Worm (Caenorhabditis elegans) whole organism, late embryonic: ENCODE results near the gene tag-342.

Experiments used
- C08G9.2 ChIP-seq: sonication (generic microtip); optimal IDR thresholded peaks from 2 replicates; lab custom pipeline; 2016; ENCODE audit warnings: mild to moderate bottlenecking, missing genetic modification characterization, moderate library complexity, missing compliant biosample characterization
- C38D4.7 ChIP-seq: fragments of 200-800 bp; sonication (Bioruptor generic); optimal IDR thresholded peaks from 2 replicates; lab custom pipeline; 2018; ENCODE audit warnings: mild to moderate bottlenecking, missing genetic modification characterization, moderate library complexity, missing compliant biosample characterization
- T23F11.4 ChIP-seq: fragments of 200-800 bp; sonication (Bioruptor generic); optimal IDR thresholded peaks from 2 replicates; lab custom pipeline; 2018; ENCODE audit warnings: mild to moderate bottlenecking, missing genetic modification characterization, missing compliant biosample characterization
- ahr-1 ChIP-seq: sonication (generic microtip); optimal IDR thresholded peaks from 2 replicates; lab custom pipeline; 2016; ENCODE audit warnings: missing genetic modification characterization, missing compliant biosample characterization
- ama-1 ChIP-seq: fragments of 150-350 bp; optimal IDR thresholded peaks from 2 replicates; lab custom pipeline; 2014
- ceh-14 ChIP-seq: sonication (generic microtip); optimal IDR thresholded peaks from 2 replicates; lab custom pipeline; 2016; ENCODE audit warnings: missing genotype, missing genetic modification characterization, missing compliant biosample characterization
- ceh-18 ChIP-seq: sonication (generic microtip); optimal IDR thresholded peaks from 2 replicates; lab custom pipeline; 2016; ENCODE audit warnings: missing genetic modification characterization, missing compliant biosample characterization
- ceh-19 ChIP-seq: fragments of 200-800 bp; sonication (Bioruptor generic); optimal IDR thresholded peaks from 2 replicates; lab custom pipeline; 2018; ENCODE audit warnings: mild to moderate bottlenecking, missing genetic modification characterization, missing compliant biosample characterization
- ceh-22 ChIP-seq: sonication (generic microtip); optimal IDR thresholded peaks from 2 replicates; lab custom pipeline; 2017; ENCODE audit warnings: missing biosample characterization, missing genetic modification characterization
- ceh-30 ChIP-seq: fragments of 150-350 bp; optimal IDR thresholded peaks from 2 replicates; lab custom pipeline; 2014; ENCODE audit warnings: missing biosample characterization, missing genetic modification characterization
- ceh-31 ChIP-seq: sonication (generic microtip); optimal IDR thresholded peaks from 2 replicates; lab custom pipeline; 2016; ENCODE audit warnings: missing genetic modification characterization, missing compliant biosample characterization
- che-1 ChIP-seq: sonication (generic microtip); optimal IDR thresholded peaks from 2 replicates; lab custom pipeline; 2016; ENCODE audit warnings: mild to moderate bottlenecking, missing genetic modification characterization, missing compliant biosample characterization
- dve-1 ChIP-seq: sonication (generic microtip); optimal IDR thresholded peaks from 2 replicates; lab custom pipeline; 2017; ENCODE audit warnings: antibody characterized with exemption, mild to moderate bottlenecking, missing genetic modification characterization, missing compliant biosample characterization
- ets-4 ChIP-seq: sonication (generic microtip); optimal IDR thresholded peaks from 2 replicates; lab custom pipeline; 2016; ENCODE audit warnings: missing genetic modification characterization, missing compliant biosample characterization
- eyg-1 ChIP-seq: sonication (generic microtip); optimal IDR thresholded peaks from 2 replicates; lab custom pipeline; 2016; ENCODE audit warnings: missing genotype, missing genetic modification characterization, missing compliant biosample characterization
- fkh-10 ChIP-seq: fragments of 150-350 bp; optimal IDR thresholded peaks from 2 replicates; lab custom pipeline; 2014; ENCODE audit warnings: missing biosample characterization, missing genetic modification reagents, missing genetic modification characterization
- fkh-6 ChIP-seq: sonication (generic microtip); optimal IDR thresholded peaks from 2 replicates; lab custom pipeline; 2016; ENCODE audit warnings: missing genetic modification characterization, missing compliant biosample characterization
- hlh-13 ChIP-seq: fragments of 200-800 bp; sonication (Bioruptor generic); optimal IDR thresholded peaks from 2 replicates; lab custom pipeline; 2018; ENCODE audit warnings: mild to moderate bottlenecking, missing genetic modification characterization, missing compliant biosample characterization
- hlh-15 ChIP-seq: sonication (generic microtip); optimal IDR thresholded peaks from 2 replicates; lab custom pipeline; 2016; ENCODE audit warnings: missing genetic modification characterization, missing compliant biosample characterization
- hlh-30 ChIP-seq: sonication (generic microtip); optimal IDR thresholded peaks from 2 replicates; lab custom pipeline; 2017; ENCODE audit warnings: antibody characterized with exemption, missing genetic modification characterization, missing compliant biosample characterization; ENCODE audit not compliant: insufficient read depth
- hlh-6 ChIP-seq: sonication (generic microtip); optimal IDR thresholded peaks from 2 replicates; lab custom pipeline; 2016; ENCODE audit warnings: missing genotype, missing genetic modification characterization, missing compliant biosample characterization
- lim-6 ChIP-seq: sonication (generic microtip); optimal IDR thresholded peaks from 2 replicates; lab custom pipeline; 2016; ENCODE audit warnings: missing genetic modification characterization, missing compliant biosample characterization
- madf-2 ChIP-seq: sonication (generic microtip); optimal IDR thresholded peaks from 2 replicates; lab custom pipeline; 2017; ENCODE audit warnings: missing genetic modification characterization, missing compliant biosample characterization
- mec-3 ChIP-seq: sonication (generic microtip); optimal IDR thresholded peaks from 2 replicates; lab custom pipeline; 2016; ENCODE audit warnings: borderline replicate concordance, missing genetic modification characterization, missing compliant biosample characterization
- nfya-1 ChIP-seq: sonication (generic microtip); optimal IDR thresholded peaks from 2 replicates; lab custom pipeline; 2017; ENCODE audit warnings: missing genetic modification characterization, mild to moderate bottlenecking, missing compliant biosample characterization, antibody characterized with exemption, moderate library complexity
- nhr-11 ChIP-seq: fragments of 150-350 bp; optimal IDR thresholded peaks from 2 replicates; lab custom pipeline; 2014; ENCODE audit warnings: missing biosample characterization, missing genetic modification characterization
- nhr-232 ChIP-seq: sonication (generic microtip); optimal IDR thresholded peaks from 2 replicates; lab custom pipeline; 2016; ENCODE audit warnings: missing genetic modification characterization, missing compliant biosample characterization
- odd-2 ChIP-seq: sonication (generic microtip); optimal IDR thresholded peaks from 2 replicates; lab custom pipeline; 2017; ENCODE audit warnings: antibody characterized with exemption, mild to moderate bottlenecking, missing genetic modification characterization, missing compliant biosample characterization
- pag-3 ChIP-seq: sonication (generic microtip); optimal IDR thresholded peaks from 2 replicates; lab custom pipeline; 2016; ENCODE audit warnings: missing compliant biosample characterization, missing genetic modification characterization, borderline replicate concordance
- pax-1 ChIP-seq: fragments of 150-350 bp; optimal IDR thresholded peaks from 2 replicates; lab custom pipeline; 2014; ENCODE audit warnings: missing biosample characterization, missing genetic modification characterization
- pha-2 ChIP-seq: sonication (generic microtip); optimal IDR thresholded peaks from 2 replicates; lab custom pipeline; 2017; ENCODE audit warnings: mild to moderate bottlenecking, missing genetic modification characterization, missing compliant biosample characterization
- syd-9 ChIP-seq: sonication (generic microtip); optimal IDR thresholded peaks from 2 replicates; lab custom pipeline; 2016; ENCODE audit warnings: mild to moderate bottlenecking, missing genetic modification characterization, moderate library complexity, missing compliant biosample characterization
- unc-42 ChIP-seq: sonication (generic microtip); optimal IDR thresholded peaks from 2 replicates; lab custom pipeline; 2016; ENCODE audit warnings: missing genotype, missing genetic modification characterization, missing compliant biosample characterization
- unc-86 ChIP-seq: sonication (generic microtip); optimal IDR thresholded peaks from 2 replicates; lab custom pipeline; 2016; ENCODE audit warnings: missing genetic modification characterization, missing compliant biosample characterization
- zip-5 ChIP-seq: sonication (generic microtip); optimal IDR thresholded peaks from 2 replicates; lab custom pipeline; 2016; ENCODE audit warnings: missing genetic modification characterization, missing compliant biosample characterization

The tag-342 gene

DNA sequence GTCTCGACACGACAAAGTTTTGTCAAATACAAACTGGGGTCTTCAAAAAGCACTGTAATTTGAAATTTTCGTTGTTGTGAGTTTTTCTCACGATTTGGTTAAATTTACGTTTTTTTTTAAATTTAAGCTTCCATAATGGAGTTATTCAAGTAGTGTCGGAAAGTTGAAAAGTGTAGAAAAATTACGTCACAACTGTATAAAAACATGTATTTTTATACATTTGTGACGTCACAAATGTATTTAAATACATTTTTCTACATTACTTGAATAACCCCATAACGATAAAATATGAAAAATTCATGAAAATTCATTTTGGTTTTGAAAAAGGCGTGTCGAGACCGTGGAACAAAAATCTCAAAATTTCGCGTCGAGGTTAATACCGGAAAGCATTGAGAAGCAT lies 29.5 kb downstream of the tag-342 start (continued):
- TF ChIP-seq syd-9 (tag; lab: Kevin White, UChicago) = no peak
- TF ChIP-seq pag-3 (tag; lab: Kevin White, UChicago) = no peak
- no peak for TF ChIP-seq zip-5 (tag; lab: Kevin White, UChicago)
- TF ChIP-seq fkh-10 (GFP tag; lab: Kevin White, UChicago) = no peak
- TF ChIP-seq ceh-18 (tag; lab: Kevin White, UChicago) = no peak

ce11 chrIII:9500267-9500666 lies 32.3 kb downstream of the tag-342 start, which contains the start of gene sod-4:
sod-4 (minus strand) TSS chrIII:9500375.
- no peak for TF ChIP-seq ama-1
- TF ChIP-seq nhr-11 = no peak
- TF ChIP-seq dve-1 (tag; lab: Kevin White, UChicago) = no peak
- TF ChIP-seq syd-9 (tag; lab: Kevin White, UChicago) = no peak
- TF ChIP-seq ahr-1 (tag; lab: Kevin White, UChicago) = no peak
- TF ChIP-seq ets-4 (tag; lab: Kevin White, UChicago) = no peak
- TF ChIP-seq mec-3 = no peak
- TF ChIP-seq madf-2 (tag; lab: Kevin White, UChicago) = no peak
- no peak for TF ChIP-seq ceh-22
- TF ChIP-seq hlh-15 (tag; lab: Kevin White, UChicago) = no peak
- TF ChIP-seq C08G9.2 (tag; lab: Kevin White, UChicago) = no peak
- TF ChIP-seq, all 69 proteins: peak for 0

DNA sequence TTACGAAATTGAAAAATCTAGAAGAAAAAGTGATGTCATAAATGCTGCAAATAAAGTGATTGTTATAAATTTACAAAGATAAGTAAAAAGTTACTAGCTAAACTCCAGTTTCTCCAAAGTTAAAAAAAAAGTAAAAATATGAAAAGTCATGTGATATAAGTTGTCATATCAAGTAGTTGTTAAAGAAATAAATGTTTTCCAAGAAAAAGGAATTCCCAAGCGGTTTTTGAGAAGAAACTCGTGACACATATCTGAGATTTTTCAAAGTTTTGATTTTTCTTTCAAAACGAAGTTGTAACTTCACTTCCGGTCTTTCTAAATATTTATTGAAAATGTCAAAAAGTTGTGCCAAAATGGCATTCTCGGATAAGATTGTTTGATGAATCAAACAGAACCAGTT lies 33.1 kb downstream of the tag-342 start:
- TF ChIP-seq unc-86 (no peak), eyg-1 (tag; lab: Kevin White, UChicago) (no peak), ceh-31 (no peak), unc-42 (tag; lab: Kevin White, UChicago) (no peak), nfya-1 (tag; lab: Kevin White, UChicago) (no peak), ceh-14 (tag; lab: Kevin White, UChicago) (no peak), pag-3 (tag; lab: Kevin White, UChicago) (no peak), ceh-30 (no peak), fkh-6 (tag; lab: Kevin White, UChicago) (no peak)

DNA sequence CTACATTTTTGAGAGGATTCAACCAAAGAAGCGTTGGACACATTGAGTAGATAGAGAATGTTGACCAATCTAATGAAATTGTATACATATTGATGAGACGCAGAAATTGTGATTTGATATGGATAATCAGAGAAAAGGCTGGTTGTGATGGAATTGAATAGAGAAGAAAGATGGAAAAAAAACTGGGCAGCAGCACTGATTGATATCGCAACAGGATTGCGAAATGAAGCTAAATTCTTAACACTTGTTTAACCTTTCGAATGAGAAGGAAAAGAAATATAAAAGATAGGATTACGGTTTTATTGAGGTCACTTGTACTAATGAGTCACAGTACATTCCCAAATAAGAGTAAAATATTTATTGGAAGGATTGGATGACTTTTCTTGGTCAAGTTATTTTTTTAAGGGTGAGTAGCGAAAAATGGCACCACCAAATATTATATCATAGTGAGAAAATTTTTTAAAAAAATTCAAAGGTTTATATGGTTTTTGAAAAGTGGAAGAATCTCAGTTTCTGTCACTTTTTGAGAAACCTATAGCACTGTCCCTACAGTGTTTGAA lies 34.3 kb downstream of the tag-342 start:
- no peak for TF ChIP-seq ceh-19 (GFP tag; lab: Kevin White, UChicago)

ce11 chrIII:9504347-9504746 lies 36.4 kb downstream of the tag-342 start:
- TF ChIP-seq unc-42 (tag; lab: Kevin White, UChicago) (no peak), T23F11.4 (GFP tag; lab: Kevin White, UChicago) (no peak), pax-1 (tag; lab: Kevin White, UChicago) (no peak), dve-1 (tag; lab: Kevin White, UChicago) (no peak)
- TF ChIP-seq, all 69 proteins: peak for 0

DNA sequence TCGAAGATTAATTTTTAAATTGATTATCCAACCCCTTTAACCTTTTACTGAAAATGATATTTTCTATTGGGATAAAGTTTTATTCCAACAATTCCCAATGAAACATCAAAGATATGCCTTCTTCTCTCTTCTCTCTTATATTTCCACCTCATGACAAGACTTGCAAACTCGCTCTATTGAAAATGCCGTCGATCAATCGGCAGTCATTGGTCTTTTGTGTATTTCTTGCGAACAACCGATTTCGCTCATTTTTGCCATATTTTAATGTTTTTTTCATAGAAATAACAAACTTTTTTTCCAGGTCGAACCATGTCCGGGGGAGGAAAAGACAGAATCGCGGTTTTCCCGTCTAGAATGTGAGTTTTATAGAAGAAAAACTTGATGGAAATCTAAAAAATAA lies 39.8 kb downstream of the tag-342 start, which contains the start of gene vha-14:
Gene vha-14, plus strand, starts transcription at position 302 of the 400 bp plus-strand sequence.
- no peak for TF ChIP-seq nhr-232 (tag; lab: Kevin White, UChicago)
- no peak for TF ChIP-seq che-1 (tag; lab: Kevin White, UChicago)
- TF ChIP-seq odd-2 (tag; lab: Kevin White, UChicago) = no peak
- no peak for TF ChIP-seq ama-1
- TF ChIP-seq hlh-6 = no peak
- no peak for TF ChIP-seq C38D4.7 (GFP tag; lab: Kevin White, UChicago)
- TF ChIP-seq ahr-1 (tag; lab: Kevin White, UChicago) = no peak
- TF ChIP-seq nfya-1 (tag; lab: Kevin White, UChicago) = peak; percentile 40
- peak; percentile 79 for TF ChIP-seq hlh-30
- no peak for TF ChIP-seq nhr-11
- no peak for TF ChIP-seq unc-86
- no peak for TF ChIP-seq madf-2 (tag; lab: Kevin White, UChicago)
- no peak for TF ChIP-seq pha-2 (tag; lab: Kevin White, UChicago)
- TF ChIP-seq lim-6 (tag; lab: Kevin White, UChicago) = no peak
- no peak for TF ChIP-seq hlh-13
